Fruit fly (Drosophila melanogaster): ENCODE results near the gene Polr2M.

- TF ChIP-seq salr (GFP tag; optimal IDR thresholded peaks at IDR 0.05), result no peak
- TF ChIP-seq Sox102F (GFP tag; optimal IDR thresholded peaks at IDR 0.05), result peak; percentile 3
- no peak for TF ChIP-seq Smox (GFP tag; optimal IDR thresholded peaks at IDR 0.05)
- no peak for TF ChIP-seq Lpt (GFP tag; optimal IDR thresholded peaks at IDR 0.05)
- TF ChIP-seq CG7368 (GFP tag; optimal IDR thresholded peaks at IDR 0.05), result no peak
- no peak for TF ChIP-seq dac (GFP tag; optimal IDR thresholded peaks at IDR 0.05)
- TF ChIP-seq ss (GFP tag; optimal IDR thresholded peaks at IDR 0.05), result no peak
These were observed 3.0 kb upstream of the Polr2M start, which contains the start of gene vib for dm6 chr3R:19226137-19226873.
